Worm (Caenorhabditis elegans): ENCODE measurements around the gene nlp-34.
A peak's percentile ranks its signal among the peaks of the same experiment; 100 is the strongest.

The nlp-34 gene

DNA sequence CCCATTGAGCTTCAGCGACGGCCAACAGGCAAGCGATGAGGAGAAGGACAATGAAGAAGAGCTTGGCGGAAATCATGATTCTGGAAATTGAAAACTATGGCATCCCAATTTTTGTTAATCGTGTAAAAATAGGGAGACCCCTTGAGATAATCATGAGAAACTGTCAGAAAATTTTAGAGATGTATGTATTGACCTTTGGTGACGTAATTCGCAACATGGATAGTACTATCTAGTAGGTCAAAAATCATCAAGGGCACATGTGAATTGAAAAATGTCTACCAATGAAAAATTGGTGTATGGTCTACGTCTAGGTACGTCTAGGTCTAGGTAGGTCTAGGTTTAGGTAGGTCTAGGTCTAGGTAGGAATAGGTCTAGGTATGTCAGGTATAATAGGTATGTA is at the start of gene nlp-34:
Gene nlp-34 (minus strand): TSS at position 82 of the 400 bp plus-strand sequence.
- no peak for TF ChIP-seq ceh-43 (GFP tag; optimal IDR thresholded peaks at IDR 0.05)
- no peak for TF ChIP-seq snpc-4 (tag; optimal IDR thresholded peaks at IDR 0.05)
- TF ChIP-seq sptf-1 (tag; optimal IDR thresholded peaks at IDR 0.05): no peak
- no peak for TF ChIP-seq unc-120 (tag; optimal IDR thresholded peaks at IDR 0.05; ENCODE audit: poor library complexity, severe bottlenecking)
- no peak for TF ChIP-seq zip-8 (tag; optimal IDR thresholded peaks at IDR 0.05)
- no peak for TF ChIP-seq drap-1 (GFP tag; optimal IDR thresholded peaks at IDR 0.05)
- TF ChIP-seq pha-4 (tag; optimal IDR thresholded peaks at IDR 0.05): no peak
- no peak for TF ChIP-seq nhr-28 (tag; optimal IDR thresholded peaks at IDR 0.05)
- TF ChIP-seq ces-1 (GFP tag; optimal IDR thresholded peaks at IDR 0.05): no peak
- TF ChIP-seq lsy-2 (tag; optimal IDR thresholded peaks at IDR 0.05): no peak
- no peak for TF ChIP-seq nhr-2 (tag; optimal IDR thresholded peaks at IDR 0.05)
- no peak for TF ChIP-seq lin-32 (GFP tag; optimal IDR thresholded peaks at IDR 0.05)

DNA sequence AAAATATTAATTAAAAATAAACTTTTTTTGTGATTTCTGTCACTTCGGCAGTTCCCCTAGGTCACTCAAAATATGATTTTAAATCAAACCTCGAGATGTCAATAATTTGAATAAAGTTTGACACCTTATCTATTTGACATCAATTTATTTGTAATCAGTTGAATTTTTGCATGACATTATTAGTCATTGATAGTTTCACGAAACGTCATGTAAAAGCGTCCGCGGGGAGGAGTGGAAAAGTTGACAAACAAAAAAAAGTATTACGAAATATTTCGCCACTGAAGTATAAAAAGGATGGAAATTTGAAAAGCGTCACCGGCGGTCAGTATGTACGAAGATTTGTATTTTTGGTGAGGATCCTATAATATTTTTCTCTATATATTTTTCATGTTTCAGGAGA is 45.8 kb upstream of the nlp-34 start, which contains the start of gene K09D9.1:
Gene K09D9.1 (plus strand): TSS at position 271 of the 400 bp plus-strand sequence.
- TF ChIP-seq M03D4.4 (tag; optimal IDR thresholded peaks at IDR 0.05) (no peak), nhr-237 (tag; optimal IDR thresholded peaks at IDR 0.05) (no peak), nhr-28 (tag; optimal IDR thresholded peaks at IDR 0.05) (no peak), ceh-83 (GFP tag; optimal IDR thresholded peaks at IDR 0.05) (no peak), mab-5 (tag; optimal IDR thresholded peaks at IDR 0.05) (no peak), bed-3 (GFP tag; optimal IDR thresholded peaks at IDR 0.05) (no peak), lin-32 (GFP tag; optimal IDR thresholded peaks at IDR 0.05) (no peak), mep-1 (tag; optimal IDR thresholded peaks at IDR 0.05) (no peak)

DNA sequence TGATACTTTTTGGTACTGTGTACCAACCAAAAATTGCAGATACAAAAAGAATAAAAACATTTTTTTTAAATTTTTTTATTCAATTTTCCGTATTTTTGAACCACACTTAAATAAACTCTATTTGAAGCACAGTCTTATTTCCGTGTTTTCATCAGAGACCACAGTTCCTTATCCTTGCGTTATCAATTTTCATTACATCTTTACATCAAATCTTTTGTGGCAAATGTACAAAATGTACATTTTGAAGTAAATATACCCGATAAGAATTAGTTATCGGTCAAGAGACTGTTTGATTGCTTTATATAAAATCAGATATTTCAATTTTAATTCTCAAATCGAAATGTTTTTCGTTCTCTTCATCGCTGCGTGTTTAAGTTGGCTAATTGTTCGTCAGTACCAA is 43.4 kb upstream of the nlp-34 start, which contains the start of gene cyp-35A3:
Gene cyp-35A3 (plus strand): TSS at position 301 of the 400 bp plus-strand sequence.
- TF ChIP-seq lsy-2 (tag; optimal IDR thresholded peaks at IDR 0.05): no peak
- no peak for TF ChIP-seq ham-2 (GFP tag; optimal IDR thresholded peaks at IDR 0.05)
- TF ChIP-seq ceh-43 (GFP tag; optimal IDR thresholded peaks at IDR 0.05): no peak
- no peak for TF ChIP-seq hlh-1 (tag; optimal IDR thresholded peaks at IDR 0.05)
- TF ChIP-seq zip-8 (tag; optimal IDR thresholded peaks at IDR 0.05): no peak
- TF ChIP-seq unc-120 (tag; optimal IDR thresholded peaks at IDR 0.05; ENCODE audit: poor library complexity, severe bottlenecking): no peak
- TF ChIP-seq lin-32 (GFP tag; optimal IDR thresholded peaks at IDR 0.05): no peak
- no peak for TF ChIP-seq nhr-76 (tag; optimal IDR thresholded peaks at IDR 0.05)
- TF ChIP-seq M03D4.4 (tag; optimal IDR thresholded peaks at IDR 0.05): no peak
- no peak for TF ChIP-seq sptf-1 (tag; optimal IDR thresholded peaks at IDR 0.05)
- TF ChIP-seq bed-3 (GFP tag; optimal IDR thresholded peaks at IDR 0.05): no peak
- TF ChIP-seq mep-1 (tag; optimal IDR thresholded peaks at IDR 0.05): no peak
- no peak for TF ChIP-seq elt-3 (tag; optimal IDR thresholded peaks at IDR 0.05)
- TF ChIP-seq mls-2 (tag; optimal IDR thresholded peaks at IDR 0.05): no peak
- TF ChIP-seq flh-1 (GFP tag; optimal IDR thresholded peaks at IDR 0.05): no peak
- no peak for TF ChIP-seq ceh-39 (tag; optimal IDR thresholded peaks at IDR 0.05)

- TF ChIP-seq mep-1 (tag; optimal IDR thresholded peaks at IDR 0.05) (no peak), drap-1 (GFP tag; optimal IDR thresholded peaks at IDR 0.05) (no peak), snpc-4 (tag; optimal IDR thresholded peaks at IDR 0.05) (no peak), nhr-76 (tag; optimal IDR thresholded peaks at IDR 0.05) (no peak), unc-120 (tag; optimal IDR thresholded peaks at IDR 0.05; ENCODE audit: poor library complexity, severe bottlenecking) (no peak), ztf-11 (tag; optimal IDR thresholded peaks at IDR 0.05) (no peak), nhr-2 (tag; optimal IDR thresholded peaks at IDR 0.05) (no peak), unc-39 (tag; optimal IDR thresholded peaks at IDR 0.05) (no peak), sem-2 (GFP tag; optimal IDR thresholded peaks at IDR 0.05) (no peak), elt-1 (tag; optimal IDR thresholded peaks at IDR 0.05; ENCODE audit: borderline replicate concordance, insufficient read depth) (no peak), pha-4 (tag; optimal IDR thresholded peaks at IDR 0.05) (no peak), ces-1 (GFP tag; optimal IDR thresholded peaks at IDR 0.05) (no peak), lsy-2 (tag; optimal IDR thresholded peaks at IDR 0.05) (no peak)
Observed at ce11 chrV:4021776-4022175, 42.8 kb upstream of the nlp-34 start, which contains the start of gene K09D9.14. TSS of gene K09D9.14 (minus strand) at chrV:4021876.

DNA sequence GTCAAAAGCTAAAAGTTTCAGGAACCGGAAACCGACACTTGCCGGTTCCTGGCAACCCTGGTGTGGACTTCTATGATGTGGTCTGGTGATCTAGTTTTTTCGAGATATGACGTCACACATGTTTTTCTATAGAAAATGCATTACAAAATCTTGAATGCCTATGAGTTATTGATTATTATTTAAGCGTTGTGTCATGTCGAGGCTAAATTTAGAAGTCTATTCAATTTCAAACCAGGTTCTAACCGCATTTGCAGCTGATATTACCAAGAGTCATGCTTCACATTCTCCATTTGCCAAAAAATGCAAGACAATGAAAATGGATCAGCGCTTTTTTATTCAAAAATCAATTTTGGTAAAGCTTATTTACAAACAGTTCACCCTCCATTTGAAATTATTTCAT is 40.3 kb upstream of the nlp-34 start, which contains the start of gene K09D9.3:
Gene K09D9.3 (plus strand): TSS at position 301 of the 400 bp plus-strand sequence.
- TF ChIP-seq sptf-1 (tag; optimal IDR thresholded peaks at IDR 0.05): no peak
- TF ChIP-seq zip-8 (tag; optimal IDR thresholded peaks at IDR 0.05): peak; percentile 65
- TF ChIP-seq mls-2 (tag; optimal IDR thresholded peaks at IDR 0.05): no peak

DNA sequence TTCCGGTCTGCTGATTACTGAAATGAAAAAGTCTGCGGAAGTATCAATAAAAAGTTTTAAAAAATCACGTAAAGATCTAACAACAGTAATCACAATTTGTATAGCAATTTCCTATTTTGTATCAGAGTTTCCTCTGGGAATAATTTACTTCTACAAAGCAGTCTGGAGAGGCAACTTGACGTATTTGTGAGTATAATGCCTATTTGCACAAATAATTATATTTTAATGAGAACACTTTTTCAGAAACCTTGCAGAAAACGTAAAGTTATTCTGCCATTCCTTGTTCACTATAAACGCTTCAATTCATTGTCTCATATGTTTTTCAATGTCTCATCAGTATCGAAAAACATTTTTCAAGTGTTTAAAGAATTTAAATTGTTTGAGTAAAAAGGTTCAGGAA is 39.7 kb upstream of the nlp-34 start:
- TF ChIP-seq nhr-76 (tag; optimal IDR thresholded peaks at IDR 0.05) (no peak), zip-8 (tag; optimal IDR thresholded peaks at IDR 0.05) (no peak), drap-1 (GFP tag; optimal IDR thresholded peaks at IDR 0.05) (no peak), mab-5 (tag; optimal IDR thresholded peaks at IDR 0.05) (no peak), sem-2 (GFP tag; optimal IDR thresholded peaks at IDR 0.05) (no peak), nhr-237 (tag; optimal IDR thresholded peaks at IDR 0.05) (no peak), hlh-1 (tag; optimal IDR thresholded peaks at IDR 0.05) (no peak), unc-39 (tag; optimal IDR thresholded peaks at IDR 0.05) (no peak), bed-3 (GFP tag; optimal IDR thresholded peaks at IDR 0.05) (no peak), unc-120 (tag; optimal IDR thresholded peaks at IDR 0.05; ENCODE audit: poor library complexity, severe bottlenecking) (no peak), lin-32 (GFP tag; optimal IDR thresholded peaks at IDR 0.05) (no peak), ceh-83 (GFP tag; optimal IDR thresholded peaks at IDR 0.05) (no peak), nhr-28 (tag; optimal IDR thresholded peaks at IDR 0.05) (no peak), flh-1 (GFP tag; optimal IDR thresholded peaks at IDR 0.05) (no peak), ztf-11 (tag; optimal IDR thresholded peaks at IDR 0.05) (no peak), blmp-1 (tag; optimal IDR thresholded peaks at IDR 0.05) (no peak)
